Fruit fly (Drosophila melanogaster): Measurements from ENCODE around the gene dnk.

The dnk gene

dm6 chr3R:18987428-18988416, 6.9 kb downstream of the dnk start (continued):
- TF ChIP-seq Sox102F (GFP tag; optimal IDR thresholded peaks at IDR 0.05) (peak; percentile 39), CG17568 (GFP tag; optimal IDR thresholded peaks at IDR 0.05) (peak; percentile 40), sens (GFP tag) (peak; percentile 39), Xrp1 (GFP tag; IDR thresholded peaks at IDR 0.05) (0 out of 2 replicates have a peak, but pooled peaks have one; percentile 11), maf-S (GFP tag; optimal IDR thresholded peaks at IDR 0.05) (no peak), peb (GFP tag; IDR thresholded peaks at IDR 0.05) (no peak), CG11504 (tag; optimal IDR thresholded peaks at IDR 0.05) (peak; percentile 40), CG33557 (GFP tag; optimal IDR thresholded peaks at IDR 0.05) (no peak), Nf-YB (GFP tag; optimal IDR thresholded peaks at IDR 0.05) (no peak), CG3995 (GFP tag; optimal IDR thresholded peaks at IDR 0.05) (no peak), NC2β (GFP tag; optimal IDR thresholded peaks at IDR 0.05) (peak; percentile 25), phol (tag; optimal IDR thresholded peaks at IDR 0.05) (peak; percentile 7), pzg (GFP tag; optimal IDR thresholded peaks at IDR 0.05) (no peak), zf30C (GFP tag; optimal IDR thresholded peaks at IDR 0.05) (peak; percentile 70), fd64A (GFP tag; optimal IDR thresholded peaks at IDR 0.05) (peak; percentile 38), CG32772 (GFP tag; IDR thresholded peaks at IDR 0.05) (peak; percentile 28; the same call in 1 of the 2 replicates), so (GFP tag; IDR thresholded peaks at IDR 0.05) (peak; percentile 28; the same call in 1 of the 3 replicates), stwl (tag; optimal IDR thresholded peaks at IDR 0.05) (no peak), Hsf (GFP tag; optimal IDR thresholded peaks at IDR 0.05) (no peak), Fer1 (GFP tag; optimal IDR thresholded peaks at IDR 0.05) (peak; percentile 42), Doc2 (GFP tag; IDR thresholded peaks at IDR 0.05) (no peak), tio (GFP tag; optimal IDR thresholded peaks at IDR 0.05) (no peak), CG10321 (GFP tag; IDR thresholded peaks at IDR 0.05) (no peak), CG14441 (GFP tag; IDR thresholded peaks at IDR 0.05) (0 out of 2 replicates have a peak, but pooled peaks have one; percentile 21), PHDP (tag; optimal IDR thresholded peaks at IDR 0.05) (peak; percentile 2), kni (GFP tag; optimal IDR thresholded peaks at IDR 0.05) (peak; percentile 75), Deaf1 (tag; optimal IDR thresholded peaks at IDR 0.05) (peak; percentile 61), CG16815 (GFP tag; optimal IDR thresholded peaks at IDR 0.05) (no peak), sima (GFP tag; optimal IDR thresholded peaks at IDR 0.05) (no peak), vnd (GFP tag; IDR thresholded peaks at IDR 0.05; ENCODE audit: partially characterized antibody) (no peak), dmrt99B (tag; optimal IDR thresholded peaks at IDR 0.05) (peak; percentile 58), gcm (GFP tag; optimal IDR thresholded peaks at IDR 0.05) (peak; percentile 57), hth (optimal IDR thresholded peaks at IDR 0.05) (no peak), CoRest (tag; optimal IDR thresholded peaks at IDR 0.05) (peak; percentile 9), Jarid2 (GFP tag; optimal IDR thresholded peaks at IDR 0.05) (no peak), CG6683 (GFP tag; optimal IDR thresholded peaks at IDR 0.05) (no peak), Ssrp (tag; optimal IDR thresholded peaks at IDR 0.05) (no peak), dati (GFP tag; IDR thresholded peaks at IDR 0.05) (no peak), CG2678 (tag; optimal IDR thresholded peaks at IDR 0.05) (peak; percentile 28), Xbp1 (GFP tag; optimal IDR thresholded peaks at IDR 0.05) (peak; percentile 16), D19B (GFP tag; optimal IDR thresholded peaks at IDR 0.05) (peak; percentile 61), sd (tag; optimal IDR thresholded peaks at IDR 0.05) (peak; percentile 80), CHES-1-like (GFP tag; optimal IDR thresholded peaks at IDR 0.05) (no peak), CG9797 (GFP tag; optimal IDR thresholded peaks at IDR 0.05) (no peak), D (optimal IDR thresholded peaks at IDR 0.05) (no peak), D (GFP tag; optimal IDR thresholded peaks at IDR 0.05) (peak; percentile 53), odd (GFP tag; optimal IDR thresholded peaks at IDR 0.05) (peak; percentile 16), CG5180 (GFP tag; optimal IDR thresholded peaks at IDR 0.05) (peak; percentile 90)

Measured in whole organism, embryonic.